Fruit fly (Drosophila melanogaster): ENCODE measurements around the gene Uch.

Gene Uch

DNA sequence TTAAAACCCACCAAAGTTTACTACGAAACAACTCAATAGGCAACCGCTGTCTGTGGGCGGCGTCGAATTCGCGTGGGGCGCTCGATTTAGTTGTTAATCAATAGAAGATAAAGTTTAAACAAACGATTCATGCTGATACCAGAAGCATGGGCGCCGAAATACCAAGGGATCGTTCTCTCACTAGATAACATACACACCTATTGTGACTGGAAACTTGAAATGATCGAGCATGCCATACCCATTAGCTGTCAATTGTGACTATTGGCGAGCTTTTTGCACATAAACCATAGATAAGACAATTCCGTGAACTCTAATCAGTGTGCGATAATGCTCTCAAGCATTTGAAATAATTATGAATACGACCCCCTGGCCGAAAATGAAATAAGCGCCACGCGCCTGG lies 34.6 kb downstream of the Uch start (continued):
- TF ChIP-seq shn (GFP tag; optimal IDR thresholded peaks at IDR 0.05): peak; percentile 86
- TF ChIP-seq CG14860 (GFP tag; IDR thresholded peaks at IDR 0.05; ENCODE audit: partially characterized antibody): no peak
- peak; percentile 66 for TF ChIP-seq Fer1 (GFP tag; optimal IDR thresholded peaks at IDR 0.05)
- TF ChIP-seq Rx (GFP tag; IDR thresholded peaks at IDR 0.05): peak; percentile 33; the same call in 1 of the 2 replicates
- peak; percentile 71 for TF ChIP-seq mirr (GFP tag; optimal IDR thresholded peaks at IDR 0.05)
- peak; percentile 71 for TF ChIP-seq Atf-2 (GFP tag; optimal IDR thresholded peaks at IDR 0.05)
- peak; percentile 76 for TF ChIP-seq pum (GFP tag; optimal IDR thresholded peaks at IDR 0.05)
- no peak for TF ChIP-seq cad (GFP tag; optimal IDR thresholded peaks at IDR 0.05)
- peak; percentile 80; the same call in 2 of the 3 replicates for TF ChIP-seq so (GFP tag; IDR thresholded peaks at IDR 0.05)
- TF ChIP-seq chif (GFP tag; optimal IDR thresholded peaks at IDR 0.05): peak; percentile 58 to 63
- TF ChIP-seq luna (GFP tag; optimal IDR thresholded peaks at IDR 0.05): peak; percentile 21
- peak; percentile 18 for TF ChIP-seq gcm (GFP tag; optimal IDR thresholded peaks at IDR 0.05)
- peak; percentile 75 for TF ChIP-seq CG31224 (GFP tag; IDR thresholded peaks at IDR 0.05)
- TF ChIP-seq HLH4C (GFP tag; IDR thresholded peaks at IDR 0.05; ENCODE audit: partially characterized antibody): no peak
- TF ChIP-seq esg (GFP tag; conservative IDR thresholded peaks at IDR 0.05): peak; percentile 59; the same call in 1 of the 2 replicates
- peak; percentile 55 for TF ChIP-seq CG5245 (GFP tag; optimal IDR thresholded peaks at IDR 0.05)
- peak; percentile 78 for TF ChIP-seq HHEX (GFP tag; optimal IDR thresholded peaks at IDR 0.05)
- peak; percentile 39 for TF ChIP-seq Jarid2 (GFP tag; optimal IDR thresholded peaks at IDR 0.05)
- peak; percentile 68 for TF ChIP-seq ERR (GFP tag; optimal IDR thresholded peaks at IDR 0.05)
- TF ChIP-seq CG1792 (GFP tag; optimal IDR thresholded peaks at IDR 0.05): peak; percentile 69
- TF ChIP-seq tup (GFP tag; optimal IDR thresholded peaks at IDR 0.05): peak; percentile 52
- no peak for TF ChIP-seq CG14710 (tag; optimal IDR thresholded peaks at IDR 0.05)
- no peak for TF ChIP-seq Gsc (GFP tag; IDR thresholded peaks at IDR 0.05)
- TF ChIP-seq chm (GFP tag; IDR thresholded peaks at IDR 0.05): peak; percentile 64
- TF ChIP-seq fd96Cb (tag; optimal IDR thresholded peaks at IDR 0.05): peak; percentile 64
- no peak for TF ChIP-seq unc-4 (GFP tag; IDR thresholded peaks at IDR 0.05; ENCODE audit: partially characterized antibody)
- TF ChIP-seq nerfin-1 (tag; optimal IDR thresholded peaks at IDR 0.05): peak; percentile 59
- TF ChIP-seq Hr39 (optimal IDR thresholded peaks at IDR 0.05): no peak
- TF ChIP-seq Dll (GFP tag; IDR thresholded peaks at IDR 0.05; ENCODE audit: partially characterized antibody): no peak
- TF ChIP-seq CG7987 (GFP tag; optimal IDR thresholded peaks at IDR 0.05): peak; percentile 54
- TF ChIP-seq CG10274 (GFP tag; optimal IDR thresholded peaks at IDR 0.05): peak; percentile 41
- TF ChIP-seq Hmx (GFP tag; optimal IDR thresholded peaks at IDR 0.05): no peak
- TF ChIP-seq twi (tag; optimal IDR thresholded peaks at IDR 0.05): no peak
- peak; percentile 21; the same call in 1 of the 3 replicates for TF ChIP-seq croc (GFP tag; conservative IDR thresholded peaks at IDR 0.05)
- peak; percentile 35 for TF ChIP-seq Dad (GFP tag; optimal IDR thresholded peaks at IDR 0.05)
- TF ChIP-seq Oli (tag; optimal IDR thresholded peaks at IDR 0.05): peak; percentile 84
- TF ChIP-seq nerfin-2 (GFP tag; IDR thresholded peaks at IDR 0.05; ENCODE audit: partially characterized antibody): no peak
- TF ChIP-seq CG13894 (tag; optimal IDR thresholded peaks at IDR 0.05): peak; percentile 31
- TF ChIP-seq CG7271 (tag; optimal IDR thresholded peaks at IDR 0.05): no peak
- peak; percentile 83 for TF ChIP-seq CG12769 (tag; optimal IDR thresholded peaks at IDR 0.05)
- peak; percentile 12; the same call in 1 of the 2 replicates for TF ChIP-seq Adf1 (GFP tag; IDR thresholded peaks at IDR 0.05)
- peak; percentile 50; the same call in 1 of the 2 replicates for TF ChIP-seq seq (GFP tag; IDR thresholded peaks at IDR 0.05)
- TF ChIP-seq bab2 (GFP tag; optimal IDR thresholded peaks at IDR 0.05): peak; percentile 80
- no peak for TF ChIP-seq kni (GFP tag; optimal IDR thresholded peaks at IDR 0.05)
- TF ChIP-seq pho (GFP tag; optimal IDR thresholded peaks at IDR 0.05): peak; percentile 71
- TF ChIP-seq emc (GFP tag; optimal IDR thresholded peaks at IDR 0.05): peak; percentile 67
- peak; percentile 65 for TF ChIP-seq Myb (GFP tag; optimal IDR thresholded peaks at IDR 0.05)
- peak; percentile 57 for TF ChIP-seq ewg (GFP tag; optimal IDR thresholded peaks at IDR 0.05)
- TF ChIP-seq ATbp (GFP tag; optimal IDR thresholded peaks at IDR 0.05): peak; percentile 73
- no peak for TF ChIP-seq fru (optimal IDR thresholded peaks at IDR 0.05)
- no peak for TF ChIP-seq fd64A (GFP tag; optimal IDR thresholded peaks at IDR 0.05)
